Worm (Caenorhabditis elegans) whole organism, early embryonic: ENCODE results near the gene ceh-27.

Source experiments
- B0310.2 ChIP-seq: sonication (generic microtip); optimal IDR thresholded peaks from 2 replicates; lab custom pipeline; 2016; ENCODE audit warnings: mild to moderate bottlenecking, missing genetic modification characterization, missing compliant biosample characterization
- F13C5.2 ChIP-seq: sonication (generic microtip); optimal IDR thresholded peaks from 2 replicates; lab custom pipeline; 2017; ENCODE audit warnings: mild to moderate bottlenecking, missing genetic modification characterization, inconsistent platforms, missing compliant biosample characterization
- ama-1 ChIP-seq: fragments of 150-350 bp; optimal IDR thresholded peaks from 2 replicates; lab custom pipeline; 2014
- ceh-36 ChIP-seq: sonication (generic microtip); optimal IDR thresholded peaks from 2 replicates; lab custom pipeline; 2016; ENCODE audit warnings: missing genetic modification characterization, inconsistent platforms, missing compliant biosample characterization
- ets-7 ChIP-seq: sonication (generic microtip); optimal IDR thresholded peaks from 2 replicates; lab custom pipeline; 2016; ENCODE audit warnings: missing genotype, missing genetic modification characterization, missing compliant biosample characterization
- flt-1 ChIP-seq: fragments of 200-800 bp; sonication (Bioruptor generic); IDR thresholded peaks from 2 replicates; pipeline ENCODE4 v1.3.6; 2022; ENCODE audit warnings: missing genetic modification characterization, missing compliant biosample characterization
- hmg-4 ChIP-seq: fragments of 200-800 bp; sonication (Bioruptor generic); optimal IDR thresholded peaks from 2 replicates; lab custom pipeline; 2018; ENCODE audit warnings: mild to moderate bottlenecking, missing genetic modification characterization, missing compliant biosample characterization
- hnd-1 ChIP-seq: sonication (generic microtip); optimal IDR thresholded peaks from 2 replicates; lab custom pipeline; 2016; ENCODE audit warnings: missing genetic modification characterization, missing compliant biosample characterization
- tbx-37 ChIP-seq: fragments of 200-800 bp; sonication (Bioruptor generic); conservative IDR thresholded peaks from 2 replicates; pipeline ENCODE4 v1.3.6; 2022; ENCODE audit warnings: missing genetic modification reagents, missing genetic modification characterization, missing compliant biosample characterization
- tra-4 ChIP-seq: sonication (generic microtip); optimal IDR thresholded peaks from 2 replicates; lab custom pipeline; 2017; ENCODE audit warnings: missing genetic modification characterization, missing compliant biosample characterization

ce11 chrV:11686877-11687276 is 22.0 kb upstream of the ceh-27 start, which contains the start of gene W05E10.2:
- TF ChIP-seq B0310.2 (tag; lab: Kevin White, UChicago) = no peak
- no peak for TF ChIP-seq ets-7 (tag; lab: Kevin White, UChicago)
- TF ChIP-seq ama-1 (lab: Kevin White, UChicago) = no peak
- no peak for TF ChIP-seq hmg-4 (GFP tag; lab: Kevin White, UChicago)
- no peak for TF ChIP-seq tra-4
- no peak for TF ChIP-seq flt-1 (GFP tag; lab: Robert Waterston, UW)
- TF ChIP-seq tbx-37 (GFP tag; lab: Robert Waterston, UW) = no peak
- TF ChIP-seq F13C5.2 (tag; lab: Kevin White, UChicago) = no peak
- TF ChIP-seq hnd-1 (tag; lab: Kevin White, UChicago) = no peak
- no peak for TF ChIP-seq ceh-36
